Fruit fly (Drosophila melanogaster): ENCODE results near the gene Rat1.

DNA sequence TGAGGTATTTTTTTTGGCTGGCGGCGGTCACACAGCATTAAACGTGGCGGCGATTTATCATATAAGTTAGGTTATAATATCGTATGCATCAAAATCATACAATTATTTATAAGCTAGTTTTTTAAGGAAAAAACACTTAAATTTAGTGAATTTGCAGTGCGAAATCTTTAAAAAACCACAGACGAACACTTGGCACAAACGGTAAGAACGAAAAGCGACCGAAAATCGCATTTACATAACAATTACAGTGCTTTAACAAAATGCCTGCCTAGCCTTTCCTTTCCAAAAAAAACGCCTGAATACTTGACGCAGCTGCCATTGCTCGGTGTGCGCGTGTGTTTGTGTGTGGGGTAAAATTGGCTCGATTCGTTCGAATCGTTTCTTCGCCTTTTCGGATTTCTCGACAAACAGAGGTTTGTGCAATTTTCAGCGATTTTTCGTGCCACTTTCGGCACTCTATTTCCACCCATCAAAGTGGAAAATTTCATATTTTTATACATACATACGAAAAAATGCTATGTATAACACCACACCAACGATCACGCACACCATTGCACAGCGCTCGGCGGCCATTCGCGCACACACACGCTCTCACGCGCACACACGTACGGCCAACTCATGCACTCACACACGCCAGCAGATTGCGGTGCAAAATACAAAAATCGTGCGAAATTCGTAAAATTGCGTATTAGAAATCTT, 12.9 kb downstream of the Rat1 start, which contains the start of gene Hrb27C:
- TF ChIP-seq Optix (GFP tag; IDR thresholded peaks at IDR 0.05) (no peak), CG14050 (GFP tag; IDR thresholded peaks at IDR 0.05) (no peak), fru (optimal IDR thresholded peaks at IDR 0.05) (no peak), slp2 (GFP tag; optimal IDR thresholded peaks at IDR 0.05) (no peak), CG12219 (GFP tag; optimal IDR thresholded peaks at IDR 0.05) (no peak), CG32767 (GFP tag; IDR thresholded peaks at IDR 0.05) (peak; percentile 91), Side (GFP tag; optimal IDR thresholded peaks at IDR 0.05) (no peak), Oaz (GFP tag; IDR thresholded peaks at IDR 0.05) (no peak), Ptx1 (GFP tag; IDR thresholded peaks at IDR 0.05) (no peak), az2 (GFP tag; optimal IDR thresholded peaks at IDR 0.05) (no peak), grau (tag; optimal IDR thresholded peaks at IDR 0.05) (no peak), row (GFP tag; IDR thresholded peaks at IDR 0.05) (no peak)
